Fruit fly (Drosophila melanogaster) whole organism, embryonic: ENCODE data around the gene defl.

ENCODE experiments used
- CG10543 ChIP-seq: fragments of 200-800 bp; sonication (Bioruptor generic); optimal IDR thresholded peaks from 3 replicates; lab custom pipeline; 2017; ENCODE audit warnings: missing biosample characterization, mild to moderate bottlenecking, missing genetic modification characterization, moderate library complexity
- CG12942 ChIP-seq: fragments of 200-800 bp; sonication (Bioruptor generic); optimal IDR thresholded peaks from 3 replicates; lab custom pipeline; 2016; ENCODE audit warnings: missing biosample characterization, missing genetic modification characterization
- CG13624 ChIP-seq: fragments of 200-800 bp; sonication (Bioruptor generic); optimal IDR thresholded peaks from 2 replicates; lab custom pipeline; 2016; ENCODE audit warnings: missing biosample characterization, missing genetic modification characterization
- CG1647 ChIP-seq: fragments of 200-800 bp; sonication (Bioruptor generic); optimal IDR thresholded peaks from 3 replicates; lab custom pipeline; 2016; ENCODE audit warnings: missing biosample characterization, missing genetic modification characterization
- CG16779 ChIP-seq: fragments of 200-800 bp; sonication (Bioruptor generic); IDR thresholded peaks from 2 replicates; pipeline ENCODE4 v1.3.6; 2022; ENCODE audit warnings: missing biosample characterization, missing genetic modification characterization
- CG17912 ChIP-seq: fragments of 200-800 bp; sonication (Bioruptor generic); optimal IDR thresholded peaks from 2 replicates; lab custom pipeline; 2018; ENCODE audit warnings: missing biosample characterization, mild to moderate bottlenecking, missing genetic modification characterization
- CG18262 ChIP-seq: fragments of 200-800 bp; optimal IDR thresholded peaks from 3 replicates; lab custom pipeline; 2019; ENCODE audit warnings: missing biosample characterization, mild to moderate bottlenecking, missing genetic modification characterization, moderate library complexity
- CG2199 ChIP-seq: fragments of 200-800 bp; sonication (Bioruptor generic); IDR thresholded peaks from 3 replicates; pipeline ENCODE4 v1.3.6; 2022; ENCODE audit warnings: missing biosample characterization, missing genetic modification characterization
- CG34224 ChIP-seq: fragments of 200-800 bp; sonication (Bioruptor generic); IDR thresholded peaks from 3 replicates; pipeline ENCODE4 v1.3.6; 2022; ENCODE audit warnings: missing biosample characterization, missing genetic modification characterization; ENCODE audit not compliant: partially characterized antibody
- CG34376 ChIP-seq: fragments of 200-800 bp; sonication (Bioruptor generic); optimal IDR thresholded peaks from 2 replicates; lab custom pipeline; 2018; ENCODE audit warnings: missing biosample characterization, mild to moderate bottlenecking, missing genetic modification characterization
- CG6254 ChIP-seq: fragments of 200-800 bp; sonication (Bioruptor generic); optimal IDR thresholded peaks from 3 replicates; lab custom pipeline; 2017; ENCODE audit warnings: mild to moderate bottlenecking, missing biosample characterization, missing genetic modification reagents, missing genetic modification characterization
- CG6765 ChIP-seq: fragments of 200-800 bp; sonication (Bioruptor generic); optimal IDR thresholded peaks from 3 replicates; lab custom pipeline; 2017; ENCODE audit warnings: missing biosample characterization, mild to moderate bottlenecking, missing genetic modification characterization
- CG7372 ChIP-seq: fragments of 200-800 bp; sonication (Bioruptor generic); IDR thresholded peaks from 2 replicates; pipeline ENCODE4 v1.3.6; 2022; ENCODE audit warnings: missing biosample characterization, missing genetic modification characterization
- CG7786 ChIP-seq: fragments of 200-800 bp; sonication (Bioruptor generic); optimal IDR thresholded peaks from 2 replicates; lab custom pipeline; 2016; ENCODE audit warnings: missing biosample characterization, missing genetic modification characterization
- CG9437 ChIP-seq: fragments of 200-800 bp; sonication (Bioruptor generic); optimal IDR thresholded peaks from 2 replicates; lab custom pipeline; 2018; ENCODE audit warnings: missing biosample characterization, mild to moderate bottlenecking, missing genetic modification characterization
- CG9876 ChIP-seq: fragments of 200-800 bp; sonication (Bioruptor generic); optimal IDR thresholded peaks from 2 replicates; lab custom pipeline; 2016; ENCODE audit warnings: missing biosample characterization, missing genetic modification characterization
- D19A ChIP-seq: fragments of 200-800 bp; optimal IDR thresholded peaks from 3 replicates; lab custom pipeline; 2019; ENCODE audit warnings: missing biosample characterization, mild to moderate bottlenecking, missing genetic modification characterization, moderate library complexity
- Dek ChIP-seq: fragments of 200-800 bp; sonication (Bioruptor generic); optimal IDR thresholded peaks from 3 replicates; lab custom pipeline; 2019; ENCODE audit warnings: missing biosample characterization, mild to moderate bottlenecking, missing genetic modification characterization, moderate library complexity
- Dfd ChIP-seq, 2 experiments: fragments of >200 bp; optimal IDR thresholded peaks; 2 replicates each; lab custom pipeline; 2017; ENCODE audit warnings: missing biosample characterization in 2 of 2, missing genetic modification characterization in 2 of 2
- Doc2 ChIP-seq: fragments of 200-800 bp; sonication (Bioruptor generic); IDR thresholded peaks from 2 replicates; pipeline ENCODE4 v1.3.6; 2022; ENCODE audit warnings: missing biosample characterization, missing genetic modification characterization
- HmgD ChIP-seq: fragments of 200-800 bp; sonication (Bioruptor generic); optimal IDR thresholded peaks from 3 replicates; lab custom pipeline; 2016; ENCODE audit warnings: missing biosample characterization, missing genetic modification characterization
- Hr78 ChIP-seq, 2 experiments: fragments of 200-800 bp in 1 of 2; fragments of >200 bp in 1 of 2; sonication (Bioruptor generic) in 1 of 2; optimal IDR thresholded peaks; 2 replicates each; lab custom pipeline; 2017 to 2019; ENCODE audit warnings: missing biosample characterization in 2 of 2, missing genetic modification characterization in 2 of 2, mild to moderate bottlenecking in 1 of 2, moderate library complexity in 1 of 2
- MTF-1 ChIP-seq: fragments of 200-800 bp; sonication (Bioruptor generic); optimal IDR thresholded peaks from 2 replicates; lab custom pipeline; 2018; ENCODE audit warnings: missing biosample characterization, mild to moderate bottlenecking, missing genetic modification characterization, borderline replicate concordance
- Ptx1 ChIP-seq: fragments of 200-800 bp; sonication (Bioruptor generic); IDR thresholded peaks from 2 replicates; pipeline ENCODE4 v1.3.6; 2022; ENCODE audit warnings: missing biosample characterization, missing genetic modification characterization
- Xbp1 ChIP-seq: fragments of 200-800 bp; sonication (Bioruptor generic); optimal IDR thresholded peaks from 3 replicates; lab custom pipeline; 2016; ENCODE audit warnings: missing biosample characterization, mild to moderate bottlenecking, missing genetic modification characterization
- chinmo ChIP-seq: fragments of 200-800 bp; sonication (Bioruptor generic); IDR thresholded peaks from 4 replicates; pipeline ENCODE4 v1.3.6; 2022; ENCODE audit warnings: missing biosample characterization, missing genetic modification characterization; ENCODE audit not compliant: partially characterized antibody
- chn ChIP-seq: fragments of 200-800 bp; sonication (Bioruptor generic); optimal IDR thresholded peaks from 2 replicates; lab custom pipeline; 2016; ENCODE audit warnings: missing biosample characterization, missing genetic modification characterization
- crol ChIP-seq: fragments of 200-800 bp; sonication (Bioruptor generic); IDR thresholded peaks from 2 replicates; pipeline ENCODE4 v1.3.6; 2022; ENCODE audit warnings: missing biosample characterization, missing genetic modification characterization
- danr ChIP-seq: fragments of 200-800 bp; sonication (Bioruptor generic); IDR thresholded peaks from 2 replicates; pipeline ENCODE4 v1.3.6; 2022; ENCODE audit warnings: missing biosample characterization, missing genetic modification characterization
- exex ChIP-seq: fragments of 200-800 bp; sonication (Bioruptor generic); optimal IDR thresholded peaks from 4 replicates; lab custom pipeline; 2018; ENCODE audit warnings: missing biosample characterization, mild to moderate bottlenecking, missing genetic modification characterization, moderate library complexity
- fd64A ChIP-seq: fragments of 200-800 bp; sonication (Bioruptor generic); optimal IDR thresholded peaks from 3 replicates; lab custom pipeline; 2018; ENCODE audit warnings: missing biosample characterization, mild to moderate bottlenecking, missing genetic modification characterization
- grn ChIP-seq: fragments of 200-800 bp; sonication (Bioruptor generic); optimal IDR thresholded peaks from 3 replicates; lab custom pipeline; 2017; ENCODE audit warnings: missing biosample characterization, missing genetic modification characterization
- jigr1 ChIP-seq: fragments of 200-800 bp; sonication (Bioruptor generic); IDR thresholded peaks from 3 replicates; pipeline ENCODE4 v1.3.6; 2022; ENCODE audit warnings: missing biosample characterization, missing genetic modification characterization
- kay ChIP-seq: fragments of 200-800 bp; sonication (Bioruptor generic); optimal IDR thresholded peaks from 2 replicates; lab custom pipeline; 2016; ENCODE audit warnings: missing biosample characterization, missing genetic modification characterization
- lab ChIP-seq: fragments of 200-800 bp; sonication (Bioruptor generic); optimal IDR thresholded peaks from 3 replicates; lab custom pipeline; 2017; ENCODE audit warnings: missing biosample characterization, missing genetic modification characterization, mild to moderate bottlenecking, moderate library complexity, missing genetic modification reagents
- lilli ChIP-seq: fragments of 200-800 bp; sonication (Bioruptor generic); optimal IDR thresholded peaks from 3 replicates; lab custom pipeline; 2016; ENCODE audit warnings: missing biosample characterization, missing genetic modification characterization
- lola ChIP-seq, 3 experiments: fragments of >200 bp in 2 of 3; fragments of 200-800 bp in 1 of 3; sonication (Bioruptor generic) in 1 of 3; optimal IDR thresholded peaks; 2 replicates each; lab custom pipeline; 2017 to 2019; ENCODE audit warnings: missing biosample characterization in 3 of 3, missing genetic modification characterization in 3 of 3, mild to moderate bottlenecking in 1 of 3, moderate library complexity in 1 of 3
- mirr ChIP-seq: fragments of 200-800 bp; sonication (Bioruptor generic); optimal IDR thresholded peaks from 3 replicates; lab custom pipeline; 2018; ENCODE audit warnings: missing biosample characterization, mild to moderate bottlenecking, missing genetic modification characterization
- repo ChIP-seq: fragments of 200-800 bp; sonication (Bioruptor generic); optimal IDR thresholded peaks from 2 replicates; lab custom pipeline; 2016; ENCODE audit warnings: missing biosample characterization, missing genetic modification characterization
- sc ChIP-seq, 3 experiments: fragments of >200 bp in 2 of 3; fragments of 200-800 bp in 1 of 3; sonication (Bioruptor generic) in 1 of 3; optimal IDR thresholded peaks; 2 replicates in 2 of 3; 3 replicates in 1 of 3; lab custom pipeline; 2017; ENCODE audit warnings: mild to moderate bottlenecking in 1 of 3, missing biosample characterization in 1 of 3, missing genetic modification characterization in 1 of 3, missing genetic modification reagents in 1 of 3
- sd ChIP-seq: fragments of 200-800 bp; sonication (Bioruptor generic); optimal IDR thresholded peaks from 3 replicates; lab custom pipeline; 2018; ENCODE audit warnings: missing biosample characterization, mild to moderate bottlenecking, missing genetic modification characterization, moderate library complexity
- shn ChIP-seq: fragments of 200-800 bp; sonication (Bioruptor generic); optimal IDR thresholded peaks from 3 replicates; lab custom pipeline; 2016; ENCODE audit warnings: missing biosample characterization, missing genetic modification characterization
- sr ChIP-seq: fragments of 200-800 bp; sonication (Bioruptor generic); IDR thresholded peaks from 3 replicates; pipeline ENCODE4 v1.3.6; 2022; ENCODE audit warnings: missing biosample characterization, missing genetic modification characterization
- stc ChIP-seq: fragments of 200-800 bp; sonication (Bioruptor generic); IDR thresholded peaks from 2 replicates; pipeline ENCODE4 v1.3.6; 2022; ENCODE audit warnings: missing biosample characterization, missing genetic modification characterization
- sug ChIP-seq: fragments of 200-800 bp; optimal IDR thresholded peaks from 2 replicates; lab custom pipeline; 2019; ENCODE audit warnings: missing biosample characterization, mild to moderate bottlenecking, missing genetic modification characterization, moderate library complexity
- trh ChIP-seq: fragments of 200-800 bp; sonication (Bioruptor generic); optimal IDR thresholded peaks from 2 replicates; lab custom pipeline; 2016; ENCODE audit warnings: missing biosample characterization, missing genetic modification characterization
- twi ChIP-seq: fragments of 200-800 bp; optimal IDR thresholded peaks from 2 replicates; lab custom pipeline; 2019; ENCODE audit warnings: missing biosample characterization, mild to moderate bottlenecking, missing genetic modification characterization, moderate library complexity
- wek ChIP-seq: fragments of 200-800 bp; sonication (Bioruptor generic); optimal IDR thresholded peaks from 3 replicates; lab custom pipeline; 2018; ENCODE audit warnings: missing biosample characterization, mild to moderate bottlenecking, missing genetic modification characterization, moderate library complexity
- zfh2 ChIP-seq: fragments of 200-800 bp; sonication (Bioruptor generic); optimal IDR thresholded peaks from 2 replicates; lab custom pipeline; 2016; ENCODE audit warnings: missing biosample characterization, missing genetic modification characterization

defl gene

dm6 chr3L:9723108-9723507 is at the start of gene defl, which contains the start of gene nbs (continued):
- TF ChIP-seq stc (peak; percentile 62; the same call in 1 of the 2 replicates), danr (peak; percentile 44; the same call in 1 of the 2 replicates), crol (no peak), zfh2 (GFP tag; lab: Kevin White, UChicago) (peak; percentile 77), CG9876 (GFP tag; lab: Kevin White, UChicago) (peak; percentile 55), Xbp1 (GFP tag; lab: Kevin White, UChicago) (peak; percentile 82), fd64A (no peak), CG10543 (peak; percentile 55), lilli (GFP tag; lab: Kevin White, UChicago) (peak; percentile 82), CG34224 (GFP tag; lab: Robert Waterston, UW) (no peak), CG7786 (GFP tag; lab: Kevin White, UChicago) (peak; percentile 61), Dfd (GFP tag; optimal IDR thresholded peaks at IDR 0.05; lab: Kevin White, UChicago) (no peak), jigr1 (GFP tag; lab: Robert Waterston, UW) (no peak), trh (GFP tag; lab: Kevin White, UChicago) (no peak), CG1647 (peak; percentile 31), HmgD (GFP tag; lab: Kevin White, UChicago) (peak; percentile 37), sd (tag; lab: Kevin White, UChicago) (no peak), repo (peak; percentile 32), CG6765 (GFP tag; lab: Kevin White, UChicago) (no peak), kay (GFP tag; lab: Kevin White, UChicago) (peak; percentile 35), twi (tag; lab: Kevin White, UChicago) (peak; percentile 48), Ptx1 (GFP tag; lab: Robert Waterston, UW) (peak; percentile 88), CG7372 (GFP tag; lab: Robert Waterston, UW) (peak; percentile 68), chn (GFP tag; lab: Kevin White, UChicago) (peak; percentile 46), lola (GFP tag; optimal IDR thresholded peaks at IDR 0.05; lab: Kevin White, UChicago) (peak in 1 of 3 experiments; percentile 56), CG6254 (no peak)

- peak in 1 of 2 experiments; percentile 56 for TF ChIP-seq Hr78 (GFP tag; optimal IDR thresholded peaks at IDR 0.05; lab: Kevin White, UChicago)
- TF ChIP-seq exex (tag; lab: Kevin White, UChicago) = peak; percentile 70
- TF ChIP-seq grn = peak; percentile 82
- TF ChIP-seq sd (tag; lab: Kevin White, UChicago) = peak; percentile 30
- no peak for TF ChIP-seq shn (GFP tag; lab: Kevin White, UChicago)
- peak; percentile 89 for TF ChIP-seq mirr (GFP tag; lab: Kevin White, UChicago)
- 0 out of 4 replicates have a peak, but pooled peaks have one; percentile 4 for TF ChIP-seq chinmo
- no peak for TF ChIP-seq CG2199 (GFP tag; lab: Robert Waterston, UW)
- TF ChIP-seq sug (tag; lab: Kevin White, UChicago) = peak; percentile 41
- TF ChIP-seq lab (GFP tag; lab: Kevin White, UChicago) = peak; percentile 38
- TF ChIP-seq CG34376 (GFP tag; lab: Kevin White, UChicago) = peak; percentile 46
Observed at dm6 chr3L:9674300-9674699, 48.9 kb upstream of the defl start.

DNA sequence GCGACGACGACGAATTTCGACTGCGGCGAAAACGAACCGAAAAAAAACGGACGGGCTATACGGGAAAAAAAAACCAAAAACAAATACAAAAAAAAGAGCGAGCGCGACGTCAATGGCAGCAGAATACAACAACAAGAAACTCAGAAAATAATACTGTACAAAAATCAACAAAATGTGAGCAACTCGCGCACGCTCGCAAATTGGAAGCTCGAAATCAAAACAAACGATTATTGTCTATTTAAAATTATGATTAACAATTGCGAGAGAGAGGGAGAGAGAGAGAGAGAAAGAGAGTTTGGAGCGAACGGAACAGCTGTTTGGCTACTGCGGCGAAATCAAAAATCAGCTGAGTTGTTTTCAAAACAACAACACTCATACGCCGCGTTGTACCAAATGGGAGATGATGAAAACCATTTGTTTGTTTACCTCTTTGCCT is 47.7 kb upstream of the defl start:
- TF ChIP-seq D19A (tag; lab: Kevin White, UChicago) (no peak), CG9437 (GFP tag; lab: Kevin White, UChicago) (no peak), CG17912 (no peak), MTF-1 (GFP tag; lab: Kevin White, UChicago) (peak; percentile 15), sr (no peak), wek (GFP tag; lab: Kevin White, UChicago) (no peak), CG12942 (no peak), chn (GFP tag; lab: Kevin White, UChicago) (no peak), CG16779 (GFP tag; lab: Robert Waterston, UW) (no peak), Doc2 (GFP tag; lab: Robert Waterston, UW) (no peak), CG13624 (GFP tag; lab: Kevin White, UChicago) (no peak), CG18262 (tag; lab: Kevin White, UChicago) (no peak), sc (optimal IDR thresholded peaks at IDR 0.05; lab: Kevin White, UChicago) (no peak), sc (GFP tag; optimal IDR thresholded peaks at IDR 0.05; lab: Kevin White, UChicago) (no peak), Dek (tag; lab: Kevin White, UChicago) (no peak)
